Fruit fly (Drosophila melanogaster) whole organism, embryonic: ENCODE measurements around the gene CG1896.

Experiments
- Blimp-1 ChIP-seq: fragments of 200-800 bp; sonication (Bioruptor generic); optimal IDR thresholded peaks from 3 replicates; lab custom pipeline; 2018; ENCODE audit warnings: missing biosample characterization, missing genetic modification characterization, mild to moderate bottlenecking, moderate library complexity, missing genetic modification reagents
- CG11504 ChIP-seq: fragments of 200-800 bp; sonication (Bioruptor generic); optimal IDR thresholded peaks from 3 replicates; lab custom pipeline; 2019; ENCODE audit warnings: missing biosample characterization, mild to moderate bottlenecking, missing genetic modification characterization, moderate library complexity
- CG12391 ChIP-seq: fragments of 200-800 bp; sonication (Bioruptor generic); optimal IDR thresholded peaks from 3 replicates; lab custom pipeline; 2018; ENCODE audit warnings: missing biosample characterization, mild to moderate bottlenecking, missing genetic modification characterization, moderate library complexity
- CG15514 ChIP-seq: fragments of 200-800 bp; sonication (Bioruptor generic); optimal IDR thresholded peaks from 3 replicates; lab custom pipeline; 2017; ENCODE audit warnings: missing biosample characterization, missing genetic modification characterization, mild to moderate bottlenecking, moderate library complexity, missing genetic modification reagents
- CG15696 ChIP-seq: fragments of 200-800 bp; sonication (Bioruptor generic); optimal IDR thresholded peaks from 2 replicates; lab custom pipeline; 2019; ENCODE audit warnings: missing biosample characterization, mild to moderate bottlenecking, missing genetic modification characterization, moderate library complexity
- CG17802 ChIP-seq: fragments of 200-800 bp; sonication (Bioruptor generic); optimal IDR thresholded peaks from 2 replicates; lab custom pipeline; 2018; ENCODE audit warnings: missing biosample characterization, mild to moderate bottlenecking, missing genetic modification characterization, moderate library complexity
- CG2129 ChIP-seq: fragments of 200-800 bp; sonication (Bioruptor generic); IDR thresholded peaks from 2 replicates; pipeline ENCODE4 v1.3.6; 2022; ENCODE audit warnings: missing biosample characterization, missing genetic modification characterization; ENCODE audit not compliant: partially characterized antibody
- CG2678 ChIP-seq: fragments of 200-800 bp; sonication (Bioruptor generic); optimal IDR thresholded peaks from 3 replicates; lab custom pipeline; 2019; ENCODE audit warnings: missing biosample characterization, mild to moderate bottlenecking, missing genetic modification characterization, moderate library complexity
- CG3065 ChIP-seq: fragments of 200-800 bp; sonication (Bioruptor generic); optimal IDR thresholded peaks from 2 replicates; lab custom pipeline; 2016; ENCODE audit warnings: missing biosample characterization, missing genetic modification characterization
- CG31441 ChIP-seq: fragments of 200-800 bp; sonication (Bioruptor generic); IDR thresholded peaks from 2 replicates; pipeline ENCODE4 v1.3.6; 2022; ENCODE audit warnings: missing biosample characterization, missing genetic modification characterization
- CG3847 ChIP-seq: fragments of 200-800 bp; sonication (Bioruptor generic); IDR thresholded peaks from 2 replicates; pipeline ENCODE4 v1.3.6; 2022; ENCODE audit warnings: missing biosample characterization, missing genetic modification characterization
- CG6683 ChIP-seq: fragments of 200-800 bp; sonication (Bioruptor generic); optimal IDR thresholded peaks from 2 replicates; lab custom pipeline; 2017; ENCODE audit warnings: missing biosample characterization, mild to moderate bottlenecking, missing genetic modification characterization, missing genetic modification reagents
- CG7987 ChIP-seq: fragments of 200-800 bp; sonication (Bioruptor generic); optimal IDR thresholded peaks from 2 replicates; lab custom pipeline; 2018; ENCODE audit warnings: missing biosample characterization, mild to moderate bottlenecking, missing genetic modification characterization, moderate library complexity
- CG9215 ChIP-seq: fragments of 200-800 bp; sonication (Bioruptor generic); IDR thresholded peaks from 2 replicates; pipeline ENCODE4 v1.3.6; 2022; ENCODE audit warnings: missing biosample characterization, missing genetic modification characterization
- CG9727 ChIP-seq: fragments of 200-800 bp; sonication (Bioruptor generic); optimal IDR thresholded peaks from 3 replicates; lab custom pipeline; 2017; ENCODE audit warnings: missing biosample characterization, mild to moderate bottlenecking, missing genetic modification characterization
- Chrac-16 ChIP-seq: fragments of 200-800 bp; sonication (Bioruptor generic); optimal IDR thresholded peaks from 3 replicates; lab custom pipeline; 2016; ENCODE audit warnings: missing biosample characterization, missing genetic modification characterization
- CkIIα-i1 ChIP-seq: fragments of 200-800 bp; sonication (Bioruptor generic); IDR thresholded peaks from 2 replicates; pipeline ENCODE4 v1.3.6; 2022; ENCODE audit warnings: missing biosample characterization, missing genetic modification characterization
- E2f2 ChIP-seq: fragments of 200-800 bp; sonication (Bioruptor generic); IDR thresholded peaks from 2 replicates; pipeline ENCODE4 v1.3.6; 2022; ENCODE audit warnings: missing biosample characterization, missing genetic modification characterization
- Hr51 ChIP-seq, 2 experiments: fragments of 200-800 bp; sonication (Bioruptor generic); optimal IDR thresholded peaks; 2 replicates in 1 of 2; 3 replicates in 1 of 2; lab custom pipeline; 2016 to 2018; ENCODE audit warnings: missing biosample characterization in 2 of 2, missing genetic modification characterization in 2 of 2, mild to moderate bottlenecking in 1 of 2, moderate library complexity in 1 of 2
- Jarid2 ChIP-seq: fragments of 200-800 bp; sonication (Bioruptor generic); optimal IDR thresholded peaks from 3 replicates; lab custom pipeline; 2017; ENCODE audit warnings: mild to moderate bottlenecking, missing biosample characterization, missing genetic modification reagents, missing genetic modification characterization
- Kr ChIP-seq: fragments of 200-800 bp; sonication (Bioruptor generic); optimal IDR thresholded peaks from 2 replicates; lab custom pipeline; 2017; ENCODE audit warnings: missing biosample characterization, mild to moderate bottlenecking, missing genetic modification characterization
- MTF-1 ChIP-seq: fragments of 200-800 bp; sonication (Bioruptor generic); optimal IDR thresholded peaks from 2 replicates; lab custom pipeline; 2018; ENCODE audit warnings: missing biosample characterization, mild to moderate bottlenecking, missing genetic modification characterization, borderline replicate concordance
- Nf-YA ChIP-seq: fragments of 200-800 bp; sonication (Bioruptor generic); IDR thresholded peaks from 2 replicates; pipeline ENCODE4 v1.3.6; 2022; ENCODE audit warnings: missing biosample characterization, missing genetic modification characterization
- Optix ChIP-seq: fragments of 200-800 bp; sonication (Bioruptor generic); IDR thresholded peaks from 3 replicates; pipeline ENCODE4 v1.3.6; 2022; ENCODE audit warnings: missing biosample characterization, missing genetic modification characterization
- Sin3A ChIP-seq: fragments of >200 bp; optimal IDR thresholded peaks from 2 replicates; lab custom pipeline; 2018
- Sry-δ ChIP-seq: fragments of 200-800 bp; sonication (Bioruptor generic); optimal IDR thresholded peaks from 2 replicates; lab custom pipeline; 2016; ENCODE audit warnings: missing biosample characterization, missing genetic modification characterization
- Trl ChIP-seq, 3 experiments: fragments of >200 bp in 2 of 3; fragments of 200-800 bp in 1 of 3; sonication (Bioruptor generic) in 1 of 3; optimal IDR thresholded peaks; 2 replicates in 1 of 3; 3 replicates in 2 of 3; lab custom pipeline; 2016 to 2017; ENCODE audit warnings: missing biosample characterization in 1 of 3, missing genetic modification characterization in 1 of 3
- al ChIP-seq: fragments of 200-800 bp; sonication (Bioruptor generic); IDR thresholded peaks from 2 replicates; pipeline ENCODE4 v1.3.6; 2022; ENCODE audit warnings: missing biosample characterization, missing genetic modification characterization
- ap ChIP-seq: fragments of 200-800 bp; sonication (Bioruptor generic); IDR thresholded peaks from 2 replicates; pipeline ENCODE4 v1.3.6; 2022; ENCODE audit warnings: missing biosample characterization, missing genetic modification characterization
- bigmax ChIP-seq: fragments of 200-800 bp; sonication (Bioruptor generic); optimal IDR thresholded peaks from 2 replicates; lab custom pipeline; 2018; ENCODE audit warnings: missing biosample characterization, mild to moderate bottlenecking, missing genetic modification characterization
- cg ChIP-seq: fragments of 200-800 bp; sonication (Bioruptor generic); optimal IDR thresholded peaks from 3 replicates; lab custom pipeline; 2019; ENCODE audit warnings: missing biosample characterization, mild to moderate bottlenecking, missing genetic modification characterization, moderate library complexity
- cwo ChIP-seq: fragments of 200-800 bp; sonication (Bioruptor generic); optimal IDR thresholded peaks from 3 replicates; lab custom pipeline; 2017; ENCODE audit warnings: missing biosample characterization, missing genetic modification characterization, mild to moderate bottlenecking, moderate library complexity, missing genetic modification reagents
- dan ChIP-seq: fragments of 200-800 bp; sonication (Bioruptor generic); IDR thresholded peaks from 2 replicates; pipeline ENCODE4 v1.3.6; 2022; ENCODE audit warnings: missing biosample characterization, missing genetic modification characterization
- dysf ChIP-seq: fragments of 200-800 bp; sonication (Bioruptor generic); IDR thresholded peaks from 3 replicates; pipeline ENCODE4 v1.3.6; 2022; ENCODE audit warnings: missing biosample characterization, missing genetic modification characterization
- esg ChIP-seq: fragments of 200-800 bp; sonication (Bioruptor generic); conservative IDR thresholded peaks from 2 replicates; pipeline ENCODE4 v1.3.6; 2022; ENCODE audit warnings: missing biosample characterization, missing genetic modification characterization
- fd64A ChIP-seq: fragments of 200-800 bp; sonication (Bioruptor generic); optimal IDR thresholded peaks from 3 replicates; lab custom pipeline; 2018; ENCODE audit warnings: missing biosample characterization, mild to moderate bottlenecking, missing genetic modification characterization
- gt ChIP-seq: fragments of 200-800 bp; sonication (Bioruptor generic); IDR thresholded peaks from 2 replicates; pipeline ENCODE4 v1.3.6; 2022; ENCODE audit warnings: missing biosample characterization, missing genetic modification characterization
- h ChIP-seq: fragments of >200 bp; optimal IDR thresholded peaks from 2 replicates; lab custom pipeline; 2017
- hth ChIP-seq: fragments of >200 bp; optimal IDR thresholded peaks from 2 replicates; lab custom pipeline; 2017; ENCODE audit warnings: inconsistent platforms
- jing ChIP-seq: fragments of 200-800 bp; sonication (Bioruptor generic); optimal IDR thresholded peaks from 2 replicates; lab custom pipeline; 2018; ENCODE audit warnings: missing biosample characterization, mild to moderate bottlenecking, missing genetic modification characterization
- mld ChIP-seq: fragments of 200-800 bp; sonication (Bioruptor generic); IDR thresholded peaks from 3 replicates; pipeline ENCODE4 v1.3.6; 2022; ENCODE audit warnings: missing biosample characterization, missing genetic modification characterization; ENCODE audit not compliant: partially characterized antibody
- nerfin-2 ChIP-seq: fragments of 200-800 bp; sonication (Bioruptor generic); IDR thresholded peaks from 2 replicates; pipeline ENCODE4 v1.3.6; 2022; ENCODE audit warnings: missing biosample characterization, missing genetic modification characterization; ENCODE audit not compliant: partially characterized antibody
- nmo ChIP-seq: fragments of 200-800 bp; sonication (Bioruptor generic); optimal IDR thresholded peaks from 2 replicates; lab custom pipeline; 2018; ENCODE audit warnings: missing biosample characterization, mild to moderate bottlenecking, missing genetic modification characterization, moderate library complexity
- psq ChIP-seq: fragments of 200-800 bp; sonication (Bioruptor generic); optimal IDR thresholded peaks from 2 replicates; lab custom pipeline; 2017; ENCODE audit warnings: missing biosample characterization, missing genetic modification characterization
- sd ChIP-seq: fragments of 200-800 bp; sonication (Bioruptor generic); optimal IDR thresholded peaks from 3 replicates; lab custom pipeline; 2018; ENCODE audit warnings: missing biosample characterization, mild to moderate bottlenecking, missing genetic modification characterization, moderate library complexity
- shn ChIP-seq: fragments of 200-800 bp; sonication (Bioruptor generic); optimal IDR thresholded peaks from 3 replicates; lab custom pipeline; 2016; ENCODE audit warnings: missing biosample characterization, missing genetic modification characterization
- slbo ChIP-seq: fragments of 200-800 bp; sonication (Bioruptor generic); IDR thresholded peaks from 2 replicates; pipeline ENCODE4 v1.3.6; 2022; ENCODE audit warnings: missing biosample characterization, missing genetic modification characterization
- stc ChIP-seq: fragments of 200-800 bp; sonication (Bioruptor generic); IDR thresholded peaks from 2 replicates; pipeline ENCODE4 v1.3.6; 2022; ENCODE audit warnings: missing biosample characterization, missing genetic modification characterization
- wek ChIP-seq: fragments of 200-800 bp; sonication (Bioruptor generic); optimal IDR thresholded peaks from 3 replicates; lab custom pipeline; 2018; ENCODE audit warnings: missing biosample characterization, mild to moderate bottlenecking, missing genetic modification characterization, moderate library complexity

CG1896 gene

DNA sequence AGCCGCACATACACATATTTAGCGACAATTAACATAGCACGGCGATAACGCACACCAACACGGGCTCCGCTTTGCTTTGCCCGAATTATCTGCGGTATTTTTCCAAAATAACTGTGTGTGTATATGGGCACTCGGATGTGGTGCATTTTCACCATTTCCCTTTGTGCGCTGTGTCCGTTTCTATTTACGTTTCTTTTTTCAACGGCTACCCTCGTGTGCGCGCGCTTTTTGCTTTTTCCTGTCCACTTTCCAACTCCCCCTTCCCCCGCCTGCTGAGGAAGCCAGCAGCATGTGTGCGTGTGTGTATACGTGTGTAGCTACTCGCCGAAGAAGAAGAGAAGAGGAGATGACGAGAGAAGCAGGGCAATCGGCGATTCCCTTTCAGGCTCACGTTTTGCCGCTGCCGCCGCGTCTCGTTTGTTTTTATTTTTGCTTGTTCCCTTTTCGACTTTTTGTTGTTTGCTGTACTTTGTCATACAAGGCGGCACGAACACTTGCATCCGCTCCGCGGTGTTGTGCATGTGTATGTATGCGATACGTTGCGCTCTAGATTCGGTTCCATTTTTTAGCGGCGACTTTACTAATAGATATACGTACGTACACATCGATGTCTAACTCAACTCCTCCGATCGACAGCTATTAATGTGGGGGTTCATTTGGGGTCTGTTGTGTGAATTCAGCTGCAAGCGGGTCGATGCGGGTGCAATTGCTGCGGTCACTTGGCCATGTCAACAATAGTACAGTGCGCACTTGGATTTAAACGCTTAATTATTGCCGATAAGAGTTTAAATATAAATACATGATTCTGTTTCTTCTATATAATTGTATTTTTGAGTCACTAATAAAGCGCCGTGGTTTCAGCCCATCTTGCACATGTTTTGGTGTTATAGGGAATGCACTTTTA is 4.3 kb downstream of the CG1896 start (continued):
- TF ChIP-seq esg (GFP tag; lab: Robert Waterston, UW): no peak
- no peak for TF ChIP-seq CG11504 (tag; lab: Kevin White, UChicago)
- TF ChIP-seq MTF-1 (GFP tag; lab: Kevin White, UChicago): peak; percentile 14
- TF ChIP-seq nmo (GFP tag; lab: Kevin White, UChicago): no peak
- TF ChIP-seq dan (GFP tag; lab: Robert Waterston, UW): no peak
- TF ChIP-seq shn (GFP tag; lab: Kevin White, UChicago): no peak
- TF ChIP-seq ap: no peak
- TF ChIP-seq CG3847 (GFP tag; lab: Robert Waterston, UW): no peak
- TF ChIP-seq al (GFP tag; lab: Robert Waterston, UW): no peak
- no peak for TF ChIP-seq wek (GFP tag; lab: Kevin White, UChicago)
- TF ChIP-seq CG31441 (GFP tag; lab: Robert Waterston, UW): no peak
- no peak for TF ChIP-seq CG9215 (GFP tag; lab: Robert Waterston, UW)
- no peak for TF ChIP-seq bigmax (GFP tag; lab: Kevin White, UChicago)
- TF ChIP-seq Jarid2 (GFP tag; lab: Kevin White, UChicago): no peak
- TF ChIP-seq nerfin-2: no peak
- no peak for TF ChIP-seq slbo (GFP tag; lab: Robert Waterston, UW)
- no peak for TF ChIP-seq CG2129 (GFP tag; lab: Robert Waterston, UW)
- no peak for TF ChIP-seq jing (GFP tag; lab: Kevin White, UChicago)
- no peak for TF ChIP-seq Chrac-16 (GFP tag; lab: Kevin White, UChicago)
- no peak for TF ChIP-seq mld (GFP tag; lab: Robert Waterston, UW)
- TF ChIP-seq E2f2 (GFP tag; lab: Robert Waterston, UW): no peak
- peak; percentile 100 for TF ChIP-seq psq (GFP tag; lab: Kevin White, UChicago)
- TF ChIP-seq CG3065: no peak
- peak; percentile 96 for TF ChIP-seq cg (GFP tag; lab: Kevin White, UChicago)
- no peak for TF ChIP-seq gt (GFP tag; lab: Robert Waterston, UW)
- no peak for TF ChIP-seq CG2678 (tag; lab: Kevin White, UChicago)
- TF ChIP-seq Trl (optimal IDR thresholded peaks at IDR 0.05; lab: Kevin White, UChicago): no peak
- no peak for TF ChIP-seq Trl (GFP tag; optimal IDR thresholded peaks at IDR 0.05; lab: Kevin White, UChicago)
- no peak for TF ChIP-seq CG6683
- TF ChIP-seq fd64A (GFP tag; lab: Kevin White, UChicago): no peak
- no peak for TF ChIP-seq CG17802
- TF ChIP-seq Sry-δ (GFP tag; lab: Kevin White, UChicago): no peak
- no peak for TF ChIP-seq CG9727 (GFP tag; lab: Kevin White, UChicago)
- no peak for TF ChIP-seq Nf-YA
- no peak for TF ChIP-seq CkIIα-i1 (GFP tag; lab: Robert Waterston, UW)
- TF ChIP-seq Optix (GFP tag; lab: Robert Waterston, UW): no peak
- TF ChIP-seq CG7987 (GFP tag; lab: Kevin White, UChicago): no peak
- no peak for TF ChIP-seq CG15696 (tag; lab: Kevin White, UChicago)
- TF ChIP-seq dysf: no peak
- no peak for TF ChIP-seq h (lab: Kevin White, UChicago)
- TF ChIP-seq stc (GFP tag; lab: Robert Waterston, UW): no peak
- peak; percentile 38 for TF ChIP-seq CG15514 (GFP tag; lab: Kevin White, UChicago)
- TF ChIP-seq Sin3A (lab: Kevin White, UChicago): no peak
- no peak for TF ChIP-seq Kr (GFP tag; lab: Kevin White, UChicago)
- TF ChIP-seq hth: no peak
- TF ChIP-seq Hr51 (GFP tag; optimal IDR thresholded peaks at IDR 0.05; lab: Kevin White, UChicago): no peak
- no peak for TF ChIP-seq Blimp-1 (GFP tag; lab: Kevin White, UChicago)
- peak; percentile 59 for TF ChIP-seq cwo (GFP tag; lab: Kevin White, UChicago)
- no peak for TF ChIP-seq CG12391 (tag; lab: Kevin White, UChicago)
- peak; percentile 92 for TF ChIP-seq sd (tag; lab: Kevin White, UChicago)
